Fruit fly (Drosophila melanogaster) whole organism, embryonic: Measurements from ENCODE around the gene CG43731.
A peak's percentile ranks its signal among the peaks of the same experiment; 100 is the strongest.

Experiments used
- CG14860 ChIP-seq: fragments of 200-800 bp; sonication (Bioruptor generic); IDR thresholded peaks from 3 replicates; pipeline ENCODE4 v1.3.6; 2022; ENCODE audit warnings: missing biosample characterization, missing genetic modification characterization; ENCODE audit not compliant: partially characterized antibody
- CG17612 ChIP-seq: fragments of 200-800 bp; sonication (Bioruptor generic); IDR thresholded peaks from 2 replicates; pipeline ENCODE4 v1.3.6; 2022; ENCODE audit warnings: missing biosample characterization, missing genetic modification characterization
- chinmo ChIP-seq: fragments of 200-800 bp; sonication (Bioruptor generic); IDR thresholded peaks from 4 replicates; pipeline ENCODE4 v1.3.6; 2022; ENCODE audit warnings: missing biosample characterization, missing genetic modification characterization; ENCODE audit not compliant: partially characterized antibody
- psq ChIP-seq: fragments of 200-800 bp; sonication (Bioruptor generic); optimal IDR thresholded peaks from 2 replicates; lab custom pipeline; 2017; ENCODE audit warnings: missing biosample characterization, missing genetic modification characterization

dm6 chr2L:19108377-19108876 is 6.6 kb downstream of the CG43731 start, which contains the start of gene Lim3:
- TF ChIP-seq psq (GFP tag; lab: Kevin White, UChicago) (no peak), chinmo (GFP tag; lab: Robert Waterston, UW) (0 out of 4 replicates have a peak, but pooled peaks have one; percentile 66), CG14860 (GFP tag; lab: Robert Waterston, UW) (no peak), CG17612 (GFP tag; lab: Robert Waterston, UW) (no peak)
